Fruit fly (Drosophila melanogaster) whole organism, wandering third instar larva: Measurements from ENCODE around the gene TH1.

ENCODE experiments used
- Abd-B ChIP-seq: fragments of >200 bp; optimal IDR thresholded peaks from 2 replicates; lab custom pipeline; 2017; ENCODE audit warnings: missing biosample characterization, missing genetic modification characterization
- CG32264 ChIP-seq: fragments of 200-800 bp; sonication (Bioruptor generic); optimal IDR thresholded peaks from 2 replicates; lab custom pipeline; 2016; ENCODE audit warnings: missing biosample characterization, missing genetic modification characterization
- CG9705 ChIP-seq: fragments of 200-800 bp; sonication (Bioruptor generic); optimal IDR thresholded peaks from 2 replicates; lab custom pipeline; 2018; ENCODE audit warnings: missing biosample characterization, mild to moderate bottlenecking, missing genetic modification characterization
- CrebA ChIP-seq: fragments of 200-800 bp; sonication (Bioruptor generic); optimal IDR thresholded peaks from 2 replicates; lab custom pipeline; 2016; ENCODE audit warnings: missing biosample characterization, mild to moderate bottlenecking, missing genetic modification characterization, borderline replicate concordance
- Dfd ChIP-seq: fragments of >200 bp; optimal IDR thresholded peaks from 2 replicates; lab custom pipeline; 2017; ENCODE audit warnings: missing biosample characterization, missing genetic modification characterization
- Dif ChIP-seq: fragments of 200-275, 200-300 bp; sonication (Bioruptor generic); optimal IDR thresholded peaks from 2 replicates; lab custom pipeline; 2018; ENCODE audit warnings: missing biosample characterization, missing genetic modification characterization; ENCODE audit not compliant: partially characterized antibody
- GATAd ChIP-seq: sonication (Bioruptor generic); optimal IDR thresholded peaks from 2 replicates; lab custom pipeline; 2016; ENCODE audit warnings: missing biosample characterization, missing genetic modification characterization
- HLH106 ChIP-seq: fragments of 200-800 bp; optimal IDR thresholded peaks from 3 replicates; lab custom pipeline; 2019; ENCODE audit warnings: missing biosample characterization, mild to moderate bottlenecking, missing genetic modification characterization, moderate library complexity
- Hnf4 ChIP-seq: fragments of 200-800 bp; sonication (Bioruptor generic); optimal IDR thresholded peaks from 2 replicates; lab custom pipeline; 2016; ENCODE audit warnings: missing biosample characterization, mild to moderate bottlenecking, missing genetic modification characterization
- Hr78 ChIP-seq: fragments of >200 bp; optimal IDR thresholded peaks from 2 replicates; lab custom pipeline; 2017; ENCODE audit warnings: missing biosample characterization, missing genetic modification characterization
- Hr83 ChIP-seq: fragments of 200-300 bp; sonication (Bioruptor generic); optimal IDR thresholded peaks from 2 replicates; lab custom pipeline; 2016; ENCODE audit warnings: missing biosample characterization, mild to moderate bottlenecking, missing genetic modification characterization, moderate library complexity; ENCODE audit not compliant: poor library complexity, severe bottlenecking
- Jra ChIP-seq: sonication (Bioruptor generic); optimal IDR thresholded peaks from 2 replicates; lab custom pipeline; 2016; ENCODE audit warnings: missing biosample characterization, missing genetic modification characterization
- Mio ChIP-seq: sonication (Bioruptor generic); optimal IDR thresholded peaks from 2 replicates; lab custom pipeline; 2016; ENCODE audit warnings: missing biosample characterization, missing genetic modification characterization
- Myc ChIP-seq: fragments of >200 bp; optimal IDR thresholded peaks from 2 replicates; lab custom pipeline; 2017
- N ChIP-seq: fragments of >200 bp; optimal IDR thresholded peaks from 2 replicates; lab custom pipeline; 2018; ENCODE audit warnings: missing biosample characterization, missing external identifiers, missing genetic modification characterization
- OdsH ChIP-seq: fragments of 200-800 bp; sonication (Bioruptor generic); optimal IDR thresholded peaks from 2 replicates; lab custom pipeline; 2016; ENCODE audit warnings: missing biosample characterization, mild to moderate bottlenecking, missing genetic modification characterization
- Rel ChIP-seq, 2 experiments: fragments of 200-800 bp; sonication (Bioruptor generic) in 1 of 2; optimal IDR thresholded peaks; 2 replicates in 1 of 2; 3 replicates in 1 of 2; lab custom pipeline; 2016 to 2019; ENCODE audit warnings: mild to moderate bottlenecking in 2 of 2, missing biosample characterization in 2 of 2, missing genetic modification characterization in 2 of 2, moderate library complexity in 1 of 2
- Sp1 ChIP-seq: fragments of 200-800 bp; sonication (Bioruptor generic); optimal IDR thresholded peaks from 3 replicates; lab custom pipeline; 2019; ENCODE audit warnings: missing biosample characterization, mild to moderate bottlenecking, missing genetic modification characterization, moderate library complexity
- Vsx2 ChIP-seq: fragments of 200-300, 225-300 bp; sonication (Bioruptor generic); optimal IDR thresholded peaks from 2 replicates; lab custom pipeline; 2018; ENCODE audit warnings: missing biosample characterization, missing genetic modification characterization; ENCODE audit not compliant: partially characterized antibody
- br ChIP-seq: fragments of 200-800 bp; sonication (Bioruptor generic); optimal IDR thresholded peaks from 2 replicates; lab custom pipeline; 2016; ENCODE audit warnings: missing biosample characterization, missing genetic modification characterization
- brk ChIP-seq: fragments of 200-800 bp; sonication (Bioruptor generic); optimal IDR thresholded peaks from 2 replicates; lab custom pipeline; 2016; ENCODE audit warnings: missing biosample characterization, mild to moderate bottlenecking, missing genetic modification characterization
- dl ChIP-seq, 2 experiments: fragments of 175-275, 200-275 bp in 1 of 2; fragments of 200-275 bp in 1 of 2; sonication (Bioruptor generic); optimal IDR thresholded peaks; lab custom pipeline; 2018; ENCODE audit warnings: mild to moderate bottlenecking in 2 of 2, missing biosample characterization in 2 of 2, missing genetic modification characterization in 2 of 2, moderate library complexity in 2 of 2; ENCODE audit not compliant: partially characterized antibody in 2 of 2, insufficient read depth in 1 of 2
- dmrt93B ChIP-seq: fragments of 200-800 bp; sonication (Bioruptor generic); optimal IDR thresholded peaks from 2 replicates; lab custom pipeline; 2018; ENCODE audit warnings: missing biosample characterization, mild to moderate bottlenecking, missing genetic modification characterization
- dsf ChIP-seq: sonication (Bioruptor generic); optimal IDR thresholded peaks from 2 replicates; lab custom pipeline; 2016; ENCODE audit warnings: missing biosample characterization, missing genetic modification characterization, borderline replicate concordance
- ey ChIP-seq: fragments of 200-800 bp; sonication (Bioruptor generic); optimal IDR thresholded peaks from 2 replicates; lab custom pipeline; 2016; ENCODE audit warnings: missing biosample characterization, missing genetic modification characterization
- foxo ChIP-seq, 2 experiments: fragments of 200-800 bp; sonication (Bioruptor generic); optimal IDR thresholded peaks; 2 replicates in 1 of 2; 3 replicates in 1 of 2; lab custom pipeline; 2016 to 2017; ENCODE audit warnings: missing biosample characterization in 2 of 2, missing genetic modification characterization in 2 of 2
- fru ChIP-seq: fragments of 200-800 bp; sonication (Bioruptor generic); optimal IDR thresholded peaks from 3 replicates; lab custom pipeline; 2016; ENCODE audit warnings: missing biosample characterization, mild to moderate bottlenecking, missing genetic modification characterization
- h ChIP-seq: fragments of 200-800 bp; sonication (Bioruptor generic); optimal IDR thresholded peaks from 3 replicates; lab custom pipeline; 2016; ENCODE audit warnings: missing biosample characterization, mild to moderate bottlenecking, missing genetic modification characterization
- jim ChIP-seq: fragments of 175-275, 200-325 bp; sonication (Bioruptor generic); optimal IDR thresholded peaks from 2 replicates; lab custom pipeline; 2016; ENCODE audit warnings: missing biosample characterization, mild to moderate bottlenecking, missing genetic modification characterization
- lola ChIP-seq: fragments of >200 bp; optimal IDR thresholded peaks from 2 replicates; lab custom pipeline; 2017; ENCODE audit warnings: missing biosample characterization, missing genetic modification characterization
- pan ChIP-seq: fragments of >200 bp; optimal IDR thresholded peaks from 2 replicates; lab custom pipeline; 2017
- psq ChIP-seq: fragments of 200-800 bp; sonication (Bioruptor generic); optimal IDR thresholded peaks from 3 replicates; lab custom pipeline; 2017; ENCODE audit warnings: missing biosample characterization, mild to moderate bottlenecking, missing genetic modification characterization, moderate library complexity
- rgr ChIP-seq: fragments of 200-800 bp; sonication (Bioruptor generic); optimal IDR thresholded peaks from 3 replicates; lab custom pipeline; 2016; ENCODE audit warnings: missing biosample characterization, mild to moderate bottlenecking, missing genetic modification characterization
- sage ChIP-seq: fragments of 200-800 bp; sonication (Bioruptor generic); optimal IDR thresholded peaks from 2 replicates; lab custom pipeline; 2016; ENCODE audit warnings: missing biosample characterization, mild to moderate bottlenecking, missing genetic modification characterization
- sv ChIP-seq: fragments of 200-800 bp; sonication (Bioruptor generic); optimal IDR thresholded peaks from 3 replicates; lab custom pipeline; 2016; ENCODE audit warnings: missing biosample characterization, missing genetic modification characterization
- tai ChIP-seq: sonication (Bioruptor generic); optimal IDR thresholded peaks from 2 replicates; lab custom pipeline; 2016; ENCODE audit warnings: missing biosample characterization, missing genetic modification characterization
- usp ChIP-seq: fragments of >200 bp; optimal IDR thresholded peaks from 2 replicates; lab custom pipeline; 2017; ENCODE audit warnings: missing biosample characterization, missing genetic modification characterization
- woc ChIP-seq: sonication (Bioruptor generic); optimal IDR thresholded peaks from 2 replicates; lab custom pipeline; 2016; ENCODE audit warnings: missing biosample characterization, mild to moderate bottlenecking, missing genetic modification characterization

TH1 gene

DNA sequence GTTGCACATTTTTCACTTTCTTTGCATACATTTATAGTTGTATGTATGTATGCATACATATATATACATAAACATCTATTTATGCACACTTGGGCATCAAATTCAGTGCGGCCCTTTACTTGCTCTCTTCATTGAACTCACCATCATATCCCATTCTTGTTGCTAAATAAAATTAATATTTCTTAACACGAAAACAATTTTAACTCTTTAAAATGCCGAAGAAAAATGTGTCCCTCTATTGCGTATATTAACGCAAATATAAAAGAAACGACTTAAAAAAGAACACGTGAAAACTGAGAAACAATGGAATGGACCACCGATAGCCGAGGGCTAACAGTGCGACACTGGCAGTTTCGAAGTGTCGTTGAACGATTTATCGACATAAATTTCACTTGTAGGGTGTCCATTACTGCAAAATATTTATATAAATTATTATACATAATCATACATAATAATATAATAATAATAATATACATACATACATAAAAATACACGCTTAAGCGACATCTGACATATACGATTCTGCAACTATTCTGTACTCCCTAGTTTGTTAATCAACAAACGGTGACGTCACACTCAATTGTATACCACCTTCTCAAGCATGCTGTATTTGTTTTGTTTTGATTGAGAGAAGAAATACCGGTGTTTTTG lies 32.4 kb downstream of the TH1 start, which contains the start of the genes U2af50 and PIG-Q:
Gene U2af50, minus strand, starts transcription at position 370 of the 651 bp plus-strand sequence.
Gene PIG-Q, plus strand, starts transcription at position 474 of the 651 bp plus-strand sequence.
- TF ChIP-seq dl (GFP tag; optimal IDR thresholded peaks at IDR 0.05; lab: Kevin White, UChicago; ENCODE audit: insufficient read depth in 1 of 2, partially characterized antibody in 2 of 2) (no peak), sv (GFP tag; lab: Kevin White, UChicago) (peak; percentile 76), rgr (GFP tag; lab: Kevin White, UChicago) (peak; percentile 82), dmrt93B (GFP tag; lab: Kevin White, UChicago) (no peak), Myc (lab: Kevin White, UChicago) (peak; percentile 5), Abd-B (GFP tag; lab: Kevin White, UChicago) (no peak), Sp1 (peak; percentile 90), GATAd (peak; percentile 26), tai (no peak), N (no peak), lola (GFP tag; lab: Kevin White, UChicago) (no peak), ey (GFP tag; lab: Kevin White, UChicago) (peak; percentile 56), Hnf4 (peak; percentile 76), CG32264 (GFP tag; lab: Kevin White, UChicago) (no peak), sage (GFP tag; lab: Kevin White, UChicago) (peak; percentile 51), CG9705 (GFP tag; lab: Kevin White, UChicago) (peak; percentile 84), Dif (peak; percentile 5), Jra (GFP tag; lab: Kevin White, UChicago) (no peak), h (GFP tag; lab: Kevin White, UChicago) (no peak), Dfd (GFP tag; lab: Kevin White, UChicago) (no peak), Rel (GFP tag; optimal IDR thresholded peaks at IDR 0.05; lab: Kevin White, UChicago) (peak; percentile 14), Rel (tag; optimal IDR thresholded peaks at IDR 0.05; lab: Kevin White, UChicago) (peak; percentile 74), HLH106 (peak; percentile 92), OdsH (GFP tag; lab: Kevin White, UChicago) (peak; percentile 63), dsf (GFP tag; lab: Kevin White, UChicago) (no peak), brk (GFP tag; lab: Kevin White, UChicago) (no peak), fru (no peak), jim (GFP tag; lab: Kevin White, UChicago) (no peak), woc (GFP tag; lab: Kevin White, UChicago) (peak; percentile 45), Hr78 (GFP tag; lab: Kevin White, UChicago) (no peak), Vsx2 (no peak), Mio (GFP tag; lab: Kevin White, UChicago) (no peak), foxo (GFP tag; optimal IDR thresholded peaks at IDR 0.05; lab: Kevin White, UChicago) (peak in 1 of 2 experiments; percentile 86), br (GFP tag; lab: Kevin White, UChicago) (no peak), CrebA (no peak), Hr83 (GFP tag; lab: Kevin White, UChicago) (no peak), psq (GFP tag; lab: Kevin White, UChicago) (peak; percentile 82), usp (GFP tag; lab: Kevin White, UChicago) (no peak), pan (lab: Kevin White, UChicago) (no peak)
- TF ChIP-seq, all 38 proteins: peak for 16

DNA sequence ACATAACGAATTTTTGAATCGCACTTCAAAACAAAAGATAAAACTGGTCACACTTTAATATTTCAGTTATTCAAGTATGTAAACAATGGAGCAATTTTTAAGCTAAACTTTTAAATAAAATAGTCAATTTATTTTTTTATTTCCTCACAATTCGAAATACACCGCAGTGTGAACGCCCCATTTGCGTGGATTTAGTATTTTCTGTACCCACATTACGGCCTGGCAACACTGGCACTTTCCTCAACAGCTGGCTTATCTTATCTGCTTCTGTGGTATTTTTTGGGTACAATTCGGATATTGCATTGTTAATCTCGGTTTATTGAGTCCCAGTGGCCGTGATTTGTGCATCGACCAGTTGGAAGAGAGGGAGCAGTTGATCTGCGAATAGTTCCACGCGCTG lies 41.2 kb downstream of the TH1 start, which contains the start of gene sl:
Gene sl, plus strand, starts transcription at position 254 of the 400 bp plus-strand sequence.
- TF ChIP-seq woc (GFP tag; lab: Kevin White, UChicago) (peak; percentile 17), dl (GFP tag; optimal IDR thresholded peaks at IDR 0.05; lab: Kevin White, UChicago; ENCODE audit: insufficient read depth in 1 of 2, partially characterized antibody in 2 of 2) (no peak), N (peak; percentile 80), ey (GFP tag; lab: Kevin White, UChicago) (no peak), Myc (lab: Kevin White, UChicago) (peak; percentile 12), rgr (GFP tag; lab: Kevin White, UChicago) (no peak), pan (lab: Kevin White, UChicago) (no peak), CrebA (no peak), Hnf4 (no peak)
